Worm (Caenorhabditis elegans) whole organism, L3 larva: ENCODE measurements around the gene C17H12.10.

Experiments used
- R02D3.7 ChIP-seq: fragments of 150-350 bp; optimal IDR thresholded peaks from 2 replicates; lab custom pipeline; 2014; ENCODE audit warnings: missing biosample characterization, missing genetic modification characterization
- ZK546.5 ChIP-seq: sonication (generic microtip); optimal IDR thresholded peaks from 2 replicates; lab custom pipeline; 2017; ENCODE audit warnings: missing biosample characterization, missing genetic modification characterization
- ceh-9 ChIP-seq: sonication (generic microtip); optimal IDR thresholded peaks from 2 replicates; lab custom pipeline; 2018; ENCODE audit warnings: missing biosample characterization, missing genetic modification characterization
- daf-12 ChIP-seq: fragments of 150-350 bp; optimal IDR thresholded peaks from 2 replicates; lab custom pipeline; 2014; ENCODE audit warnings: missing biosample characterization, missing genetic modification reagents, missing genetic modification characterization
- egl-27 ChIP-seq: sonication (generic microtip); optimal IDR thresholded peaks from 4 replicates; lab custom pipeline; 2017; ENCODE audit warnings: missing biosample characterization, missing genetic modification reagents, missing genetic modification characterization
- elt-2 ChIP-seq: sonication (generic microtip); optimal IDR thresholded peaks from 2 replicates; lab custom pipeline; 2016; ENCODE audit warnings: missing genetic modification reagents, mild to moderate bottlenecking, missing genetic modification characterization, missing compliant biosample characterization
- fkh-10 ChIP-seq: sonication (generic microtip); optimal IDR thresholded peaks from 2 replicates; lab custom pipeline; 2017; ENCODE audit warnings: missing biosample characterization, missing genetic modification reagents, missing genetic modification characterization
- fkh-2 ChIP-seq: fragments of 150-350 bp; optimal IDR thresholded peaks from 2 replicates; lab custom pipeline; 2014; ENCODE audit warnings: missing biosample characterization, missing genetic modification reagents, missing genetic modification characterization
- fos-1 ChIP-seq: fragments of 150-350 bp; optimal IDR thresholded peaks from 2 replicates; lab custom pipeline; 2014; ENCODE audit warnings: missing biosample characterization, missing genetic modification characterization
- jun-1 ChIP-seq: fragments of 150-350 bp; optimal IDR thresholded peaks from 2 replicates; lab custom pipeline; 2014; ENCODE audit warnings: missing biosample characterization, missing genetic modification reagents, missing genetic modification characterization
- lsy-12 ChIP-seq: sonication (generic microtip); optimal IDR thresholded peaks from 2 replicates; lab custom pipeline; 2016; ENCODE audit warnings: mild to moderate bottlenecking, missing genetic modification characterization, missing compliant biosample characterization
- nfya-1 ChIP-seq: sonication (generic microtip); optimal IDR thresholded peaks from 2 replicates; lab custom pipeline; 2017; ENCODE audit warnings: missing genetic modification characterization, mild to moderate bottlenecking, missing compliant biosample characterization, antibody characterized with exemption, moderate library complexity; ENCODE audit not compliant: insufficient read depth
- nhr-11 ChIP-seq: fragments of 150-350 bp; optimal IDR thresholded peaks from 2 replicates; lab custom pipeline; 2014; ENCODE audit warnings: missing biosample characterization, missing genetic modification characterization
- nhr-12 ChIP-seq: fragments of 150-350 bp; optimal IDR thresholded peaks from 2 replicates; lab custom pipeline; 2014; ENCODE audit warnings: missing biosample characterization, missing genetic modification characterization
- nhr-23 ChIP-seq: fragments of 150-350 bp; optimal IDR thresholded peaks from 2 replicates; lab custom pipeline; 2014; ENCODE audit warnings: missing biosample characterization, missing genetic modification reagents, missing genetic modification characterization
- nhr-77 ChIP-seq: fragments of 150-350 bp; optimal IDR thresholded peaks from 2 replicates; lab custom pipeline; 2014; ENCODE audit warnings: missing biosample characterization, missing genetic modification characterization
- pqm-1 ChIP-seq: fragments of 150-350 bp; optimal IDR thresholded peaks from 2 replicates; lab custom pipeline; 2017; ENCODE audit warnings: missing biosample characterization, missing genetic modification characterization, inconsistent platforms
- sea-2 ChIP-seq: fragments of 150-350 bp; sonication (generic microtip); optimal IDR thresholded peaks from 4 replicates; lab custom pipeline; 2014; ENCODE audit warnings: missing biosample characterization, missing genetic modification reagents, missing genetic modification characterization
- snpc-4 ChIP-seq: fragments of 150-350 bp; optimal IDR thresholded peaks from 2 replicates; lab custom pipeline; 2014; ENCODE audit warnings: missing biosample characterization, missing genetic modification characterization
- tbx-2 ChIP-seq: sonication (generic microtip); optimal IDR thresholded peaks from 2 replicates; lab custom pipeline; 2016; ENCODE audit warnings: mild to moderate bottlenecking, missing genetic modification characterization, missing compliant biosample characterization
- zag-1 ChIP-seq: fragments of 150-350 bp; optimal IDR thresholded peaks from 2 replicates; lab custom pipeline; 2014; ENCODE audit warnings: missing biosample characterization, missing genetic modification characterization
- ztf-11 ChIP-seq: fragments of 150-350 bp; optimal IDR thresholded peaks from 2 replicates; lab custom pipeline; 2014; ENCODE audit warnings: missing biosample characterization, missing genetic modification characterization
- ztf-4 ChIP-seq: fragments of 150-350 bp; optimal IDR thresholded peaks from 2 replicates; lab custom pipeline; 2014; ENCODE audit warnings: missing biosample characterization, missing genetic modification characterization

Gene C17H12.10

DNA sequence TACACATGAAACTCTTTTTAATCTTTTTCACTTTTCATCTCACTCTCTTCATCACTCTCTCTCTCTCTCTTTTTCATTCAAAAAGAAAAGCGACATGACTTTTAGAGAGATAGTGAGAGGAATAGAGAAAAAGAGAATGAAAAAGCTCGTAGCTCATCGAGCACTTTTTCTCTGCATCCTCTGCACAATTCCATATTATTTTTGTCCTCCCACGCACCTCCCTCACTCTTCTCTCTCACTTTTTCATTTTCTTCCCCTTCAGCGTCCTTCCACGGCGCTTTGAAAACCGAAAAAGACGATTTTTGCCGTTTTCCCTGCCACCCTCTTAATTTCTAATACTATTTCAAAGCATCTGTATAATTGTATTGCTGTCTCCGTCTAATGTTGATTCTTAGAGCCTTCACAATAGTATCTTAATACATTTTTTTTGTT lies 32.5 kb downstream of the C17H12.10 start (continued):
- no peak for TF ChIP-seq sea-2 (GFP tag; lab: Kevin White, UChicago)

DNA sequence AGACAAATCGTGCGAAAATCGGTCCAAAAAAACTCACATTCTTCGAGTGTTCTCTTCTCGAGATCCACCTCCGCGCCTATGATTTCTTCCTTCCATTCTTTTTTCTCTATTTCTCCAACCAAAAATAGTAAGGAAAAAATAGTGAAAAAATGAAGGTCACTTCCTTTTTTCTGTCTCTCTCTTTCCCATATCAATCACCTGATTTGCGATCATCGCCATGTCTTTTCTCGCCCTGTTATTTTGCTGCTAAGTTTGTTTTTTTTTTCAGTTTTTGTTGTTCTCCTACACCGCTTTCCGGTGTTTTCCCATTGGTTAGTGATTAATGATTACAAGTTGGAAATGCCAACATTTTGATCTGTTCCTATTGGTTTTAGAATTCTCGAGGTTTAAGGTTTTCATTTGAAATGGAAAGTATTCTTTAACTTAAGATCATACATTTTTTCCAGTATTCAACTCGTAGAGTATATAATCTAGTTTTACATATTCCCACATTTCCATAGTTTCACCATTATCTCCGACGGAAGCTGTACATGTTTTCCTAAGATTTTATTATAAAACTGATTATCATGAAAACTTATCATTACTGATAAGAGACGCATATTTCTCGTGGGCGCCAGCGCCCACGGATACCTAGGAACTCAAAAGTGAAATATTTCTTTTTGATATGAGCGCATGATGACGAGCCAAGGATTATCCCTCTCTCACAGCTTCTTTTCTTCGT lies 35.1 kb downstream of the C17H12.10 start:
- TF ChIP-seq nhr-77 (tag; lab: Kevin White, UChicago) (no peak), elt-2 (peak; percentile 68)

DNA sequence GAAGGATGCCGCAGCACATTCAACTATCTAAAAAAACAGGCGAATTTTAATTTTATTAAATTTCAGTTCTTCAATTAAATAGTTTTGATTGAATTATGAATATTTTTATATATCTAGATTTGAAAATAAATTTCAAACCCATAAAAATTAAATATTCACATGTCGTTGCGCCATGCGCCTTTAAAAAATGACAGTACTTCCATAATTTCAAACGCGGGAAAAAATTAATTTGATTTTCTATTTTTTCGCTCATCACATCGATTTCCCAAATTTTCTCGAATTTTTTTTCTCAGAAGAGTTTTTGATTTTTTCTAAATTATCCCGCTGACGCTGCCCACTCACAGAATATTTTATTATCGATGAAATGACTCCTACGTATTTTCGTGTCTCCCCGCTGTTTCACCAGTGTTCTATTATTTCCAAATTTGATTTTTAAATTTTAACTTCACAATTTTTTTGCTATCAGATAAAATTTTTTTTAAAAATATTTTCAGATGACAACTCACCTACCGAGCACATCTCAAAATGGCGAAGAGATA lies 35.9 kb downstream of the C17H12.10 start, which contains the start of gene lip-1:
Gene lip-1 (plus strand): TSS at position 489 of the 539 bp plus-strand sequence.
- TF ChIP-seq ZK546.5 (tag; lab: Kevin White, UChicago) (no peak), ztf-4 (tag; lab: Kevin White, UChicago) (no peak), nhr-12 (tag; lab: Kevin White, UChicago) (no peak), snpc-4 (no peak), nfya-1 (tag; lab: Kevin White, UChicago) (no peak), fos-1 (no peak), R02D3.7 (no peak), nhr-77 (tag; lab: Kevin White, UChicago) (no peak), zag-1 (tag; lab: Kevin White, UChicago) (no peak), fkh-10 (GFP tag; lab: Kevin White, UChicago) (no peak), lsy-12 (tag; lab: Kevin White, UChicago) (no peak), nhr-11 (tag; lab: Kevin White, UChicago) (no peak), fkh-2 (tag; lab: Kevin White, UChicago) (no peak), ceh-9 (tag; lab: Kevin White, UChicago) (no peak), daf-12 (tag; lab: Kevin White, UChicago) (no peak), egl-27 (tag; lab: Kevin White, UChicago) (no peak), ztf-11 (tag; lab: Kevin White, UChicago) (no peak), nhr-23 (tag; lab: Kevin White, UChicago) (no peak)
- TF ChIP-seq, all 47 proteins: peak for 0

DNA sequence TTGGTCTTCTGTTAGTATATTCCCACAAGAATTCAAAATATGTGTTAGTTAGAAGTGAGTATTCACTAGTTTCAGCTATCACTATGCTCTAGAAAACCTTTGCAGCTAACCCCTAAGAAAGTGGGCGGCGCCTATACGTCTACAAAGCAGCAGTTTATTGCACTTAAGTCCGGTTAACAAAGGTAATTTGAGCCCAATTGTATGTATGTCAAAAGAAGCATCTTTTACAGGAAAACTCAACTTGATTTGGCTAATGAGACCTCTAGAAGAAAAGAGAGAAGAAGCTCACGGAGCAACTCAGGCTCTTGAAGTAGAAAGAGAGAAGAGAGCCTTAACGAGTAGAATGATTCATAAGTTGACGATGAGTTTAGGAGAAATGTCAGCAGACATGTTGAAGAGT lies 46.1 kb downstream of the C17H12.10 start:
- TF ChIP-seq pqm-1 (tag; lab: Kevin White, UChicago) (no peak), tbx-2 (tag; lab: Kevin White, UChicago) (no peak), ceh-9 (tag; lab: Kevin White, UChicago) (no peak), fos-1 (no peak), snpc-4 (no peak), sea-2 (GFP tag; lab: Kevin White, UChicago) (no peak), jun-1 (tag; lab: Kevin White, UChicago) (no peak)
- TF ChIP-seq, all 47 proteins: peak for 0
